Worm (Caenorhabditis elegans): ENCODE results near the gene F14H8.8.

Gene F14H8.8

ce11 chrV:15060595-15060994, 31.3 kb downstream of the F14H8.8 start:
- TF ChIP-seq ces-1 (GFP tag; optimal IDR thresholded peaks at IDR 0.05) (no peak), mdt-29 (GFP tag; IDR thresholded peaks at IDR 0.05) (no peak), aha-1 (tag) (peak; percentile 73), cey-2 (tag; optimal IDR thresholded peaks at IDR 0.05; ENCODE audit: borderline replicate concordance, insufficient read depth) (no peak), nhr-102 (tag; optimal IDR thresholded peaks at IDR 0.05) (no peak), unc-39 (tag; optimal IDR thresholded peaks at IDR 0.05) (no peak), gei-8 (GFP tag; optimal IDR thresholded peaks at IDR 0.05) (no peak), fos-1 (tag; optimal IDR thresholded peaks at IDR 0.05) (no peak), unc-62 (GFP tag; optimal IDR thresholded peaks at IDR 0.05 in 1 of 2) (peak in 1 of 2 experiments; percentile 18), unc-62 (tag; optimal IDR thresholded peaks at IDR 0.05) (no peak), tra-1 (GFP tag; IDR thresholded peaks at IDR 0.05) (no peak), Y75B8A.6 (GFP tag; IDR thresholded peaks at IDR 0.05) (no peak), nhr-77 (tag; optimal IDR thresholded peaks at IDR 0.05) (no peak), daf-19 (GFP tag; conservative IDR thresholded peaks at IDR 0.05) (no peak)

DNA sequence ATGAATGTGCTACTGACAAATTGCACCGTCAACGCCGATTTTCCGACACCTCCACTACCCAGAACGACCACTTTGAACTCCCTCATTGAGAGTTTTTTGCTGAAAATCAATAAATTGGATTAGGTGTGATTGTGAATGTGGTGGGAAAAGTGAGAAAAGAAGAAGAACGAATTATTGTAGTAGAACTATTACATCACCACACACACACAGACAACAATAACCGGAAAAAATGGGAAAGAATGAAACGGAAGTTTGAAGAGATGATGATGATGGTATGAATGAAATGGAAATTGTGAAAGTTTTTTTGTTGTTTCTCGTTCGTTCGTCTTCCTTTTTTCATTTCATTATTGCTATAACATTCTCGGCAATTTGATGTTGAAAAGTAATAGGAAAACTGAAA, 34.7 kb downstream of the F14H8.8 start, which contains the start of gene rap-2:
TSS of gene rap-2 (minus strand) at position 101 of the 400 bp plus-strand sequence.
- TF ChIP-seq F49E8.2 (tag; optimal IDR thresholded peaks at IDR 0.05; ENCODE audit: borderline replicate concordance) (no peak), T20F7.1 (GFP tag; optimal IDR thresholded peaks at IDR 0.05) (no peak), F37D6.2 (tag; optimal IDR thresholded peaks at IDR 0.05) (no peak), php-3 (GFP tag; IDR thresholded peaks at IDR 0.05) (no peak), ztf-11 (tag; optimal IDR thresholded peaks at IDR 0.05) (no peak), mep-1 (tag; optimal IDR thresholded peaks at IDR 0.05) (no peak), unc-130 (GFP tag; optimal IDR thresholded peaks at IDR 0.05) (no peak), nhr-28 (tag; optimal IDR thresholded peaks at IDR 0.05) (no peak), nhr-11 (tag; optimal IDR thresholded peaks at IDR 0.05) (no peak), dmd-6 (GFP tag; IDR thresholded peaks at IDR 0.05) (no peak), egl-27 (tag; optimal IDR thresholded peaks at IDR 0.05) (no peak), madf-9 (GFP tag; conservative IDR thresholded peaks at IDR 0.05) (no peak), lin-1 (GFP tag; IDR thresholded peaks at IDR 0.05) (no peak), ama-1 (optimal IDR thresholded peaks at IDR 0.05) (no peak), dve-1 (tag; optimal IDR thresholded peaks at IDR 0.05; ENCODE audit: insufficient read depth) (no peak), nhr-25 (tag; optimal IDR thresholded peaks at IDR 0.05; ENCODE audit: borderline replicate concordance, insufficient read depth) (no peak), Y48G9A.11 (GFP tag; IDR thresholded peaks at IDR 0.05) (no peak), saeg-2 (GFP tag; IDR thresholded peaks at IDR 0.05) (no peak)

ce11 chrV:15065068-15065744, 35.9 kb downstream of the F14H8.8 start, which contains the start of gene C25D7.9:
C25D7.9 (plus strand) TSS chrV:15065135.
- TF ChIP-seq duxl-1 (tag; optimal IDR thresholded peaks at IDR 0.05; ENCODE audit: poor library complexity) (no peak), snpc-4 (tag; optimal IDR thresholded peaks at IDR 0.05) (no peak), zag-1 (tag; optimal IDR thresholded peaks at IDR 0.05) (no peak), egl-27 (tag; optimal IDR thresholded peaks at IDR 0.05) (no peak), zfp-3 (GFP tag; conservative IDR thresholded peaks at IDR 0.05) (no peak), spr-1 (tag; optimal IDR thresholded peaks at IDR 0.05) (no peak), cey-2 (tag; optimal IDR thresholded peaks at IDR 0.05; ENCODE audit: borderline replicate concordance, insufficient read depth) (no peak), nhr-111 (GFP tag; optimal IDR thresholded peaks at IDR 0.05) (no peak), mep-1 (tag; optimal IDR thresholded peaks at IDR 0.05) (peak; percentile 28), zfp-2 (tag; optimal IDR thresholded peaks at IDR 0.05) (no peak), aly-2 (tag; optimal IDR thresholded peaks at IDR 0.05) (no peak), hif-1 (tag; optimal IDR thresholded peaks at IDR 0.05) (peak in 1 of 2 experiments; percentile 21), egl-43 (GFP tag; IDR thresholded peaks at IDR 0.05) (0 out of 2 replicates have a peak, but pooled peaks have one; percentile 34), ceh-28 (tag; optimal IDR thresholded peaks at IDR 0.05) (no peak), nhr-77 (tag; optimal IDR thresholded peaks at IDR 0.05) (peak; percentile 16), tag-97 (GFP tag; IDR thresholded peaks at IDR 0.05) (no peak), nhr-76 (tag; optimal IDR thresholded peaks at IDR 0.05) (no peak), lsy-2 (tag; optimal IDR thresholded peaks at IDR 0.05) (peak in 1 of 2 experiments; percentile 28), vab-7 (GFP tag; IDR thresholded peaks at IDR 0.05) (no peak), mes-2 (tag; optimal IDR thresholded peaks at IDR 0.05; ENCODE audit: poor library complexity, severe bottlenecking) (peak; percentile 53)
